Worm (Caenorhabditis elegans) whole organism, L1 larva: Measurements from ENCODE around the gene R02E4.3.

Experiments
- C16A3.4 ChIP-seq: fragments of 150-350 bp; optimal IDR thresholded peaks from 2 replicates; lab custom pipeline; 2014; ENCODE audit warnings: missing biosample characterization, missing genetic modification characterization
- aha-1 ChIP-seq: fragments of 150-350 bp; optimal IDR thresholded peaks from 2 replicates; lab custom pipeline; 2014; ENCODE audit warnings: missing biosample characterization, missing genetic modification characterization
- alr-1 ChIP-seq: fragments of 200-800 bp; sonication (Bioruptor generic); optimal IDR thresholded peaks from 2 replicates; lab custom pipeline; 2018; ENCODE audit warnings: borderline replicate concordance, mild to moderate bottlenecking, missing genetic modification characterization, missing compliant biosample characterization
- ama-1 ChIP-seq: fragments of 150-350 bp; optimal IDR thresholded peaks from 2 replicates; lab custom pipeline; 2014
- ceh-8 ChIP-seq: fragments of 200-800 bp; sonication (Bioruptor generic); optimal IDR thresholded peaks from 2 replicates; lab custom pipeline; 2018; ENCODE audit warnings: mild to moderate bottlenecking, missing genetic modification characterization, moderate library complexity, missing compliant biosample characterization
- ceh-90 ChIP-seq: sonication (generic microtip); optimal IDR thresholded peaks from 2 replicates; lab custom pipeline; 2016; ENCODE audit warnings: missing genetic modification characterization, missing compliant biosample characterization
- dsc-1 ChIP-seq: sonication (generic microtip); optimal IDR thresholded peaks from 2 replicates; lab custom pipeline; 2016; ENCODE audit warnings: mild to moderate bottlenecking, missing genetic modification characterization, missing compliant biosample characterization
- efl-1 ChIP-seq, 4 experiments: fragments of 150-350 bp; optimal IDR thresholded peaks in 3 of 4; peaks in 1 of 4; 1 replicate in 1 of 4; 2 replicates in 3 of 4; lab custom pipeline; 2014; ENCODE audit warnings: missing biosample characterization in 2 of 4, missing genetic modification characterization in 2 of 4, missing genetic modification reagents in 2 of 4
- egl-27 ChIP-seq, 2 experiments: fragments of 150-350 bp in 1 of 2; sonication (generic microtip); optimal IDR thresholded peaks; 3 replicates each; lab custom pipeline; 2017 to 2018; ENCODE audit warnings: missing biosample characterization in 2 of 2, missing genetic modification characterization in 2 of 2, missing genetic modification reagents in 2 of 2
- elt-2 ChIP-seq: sonication (generic microtip); optimal IDR thresholded peaks from 2 replicates; lab custom pipeline; 2016; ENCODE audit warnings: missing genetic modification characterization, mild to moderate bottlenecking, inconsistent platforms, missing compliant biosample characterization, missing genetic modification reagents
- elt-3 ChIP-seq, 6 experiments: fragments of 150-350 bp in 1 of 6; sonication (generic microtip); optimal IDR thresholded peaks; 2 replicates each; lab custom pipeline; 2017 to 2018; ENCODE audit warnings: missing biosample characterization in 6 of 6, missing genetic modification characterization in 6 of 6, inconsistent platforms in 1 of 6
- ets-5 ChIP-seq: fragments of 200-800 bp; sonication (Bioruptor generic); IDR thresholded peaks from 2 replicates; pipeline ENCODE4 v1.3.6; 2022; ENCODE audit warnings: missing genetic modification characterization, missing compliant biosample characterization
- fkh-8 ChIP-seq: sonication (generic microtip); optimal IDR thresholded peaks from 2 replicates; lab custom pipeline; 2016; ENCODE audit warnings: mild to moderate bottlenecking, missing genetic modification characterization, missing compliant biosample characterization
- fos-1 ChIP-seq: fragments of 150-350 bp; optimal IDR thresholded peaks from 2 replicates; lab custom pipeline; 2014; ENCODE audit warnings: missing biosample characterization, missing genetic modification characterization
- hlh-17 ChIP-seq: fragments of 200-800 bp; sonication (Bioruptor generic); optimal IDR thresholded peaks from 2 replicates; lab custom pipeline; 2018; ENCODE audit warnings: missing genetic modification characterization, mild to moderate bottlenecking, missing compliant biosample characterization, moderate library complexity, borderline replicate concordance
- hlh-4 ChIP-seq: sonication (generic microtip); optimal IDR thresholded peaks from 2 replicates; lab custom pipeline; 2016; ENCODE audit warnings: mild to moderate bottlenecking, missing genetic modification characterization, missing compliant biosample characterization
- lin-13 ChIP-seq: fragments of 150-350 bp; optimal IDR thresholded peaks from 2 replicates; lab custom pipeline; 2014; ENCODE audit warnings: missing biosample characterization, missing genetic modification reagents, missing genetic modification characterization
- lin-15B ChIP-seq: fragments of 150-350 bp; sonication (generic microtip); optimal IDR thresholded peaks from 3 replicates; lab custom pipeline; 2014; ENCODE audit warnings: missing biosample characterization, missing genetic modification characterization
- lin-39 ChIP-seq: fragments of 150-350 bp; optimal IDR thresholded peaks from 2 replicates; lab custom pipeline; 2014; ENCODE audit warnings: missing biosample characterization, missing genetic modification reagents, missing genetic modification characterization
- lsy-2 ChIP-seq, 2 experiments: fragments of 150-350 bp; optimal IDR thresholded peaks; 2 replicates each; lab custom pipeline; 2014; ENCODE audit warnings: missing biosample characterization in 2 of 2, missing genetic modification characterization in 2 of 2
- mab-9 ChIP-seq: fragments of 200-800 bp; sonication (Bioruptor generic); IDR thresholded peaks from 2 replicates; pipeline ENCODE4 v1.3.6; 2022; ENCODE audit warnings: missing genetic modification reagents, missing genetic modification characterization, missing compliant biosample characterization
- mdl-1 ChIP-seq, 2 experiments: fragments of 150-350 bp; optimal IDR thresholded peaks; 2 replicates each; lab custom pipeline; 2014 to 2017; ENCODE audit warnings: missing biosample characterization in 2 of 2, missing genetic modification characterization in 2 of 2, inconsistent platforms in 1 of 2
- mef-2 ChIP-seq: fragments of 150-350 bp; optimal IDR thresholded peaks from 2 replicates; lab custom pipeline; 2014; ENCODE audit warnings: missing biosample characterization, missing genetic modification characterization
- mep-1 ChIP-seq: fragments of 150-350 bp; optimal IDR thresholded peaks from 2 replicates; lab custom pipeline; 2014; ENCODE audit warnings: missing biosample characterization, missing genetic modification characterization
- nhr-11 ChIP-seq: fragments of 150-350 bp; optimal IDR thresholded peaks from 2 replicates; lab custom pipeline; 2014; ENCODE audit warnings: missing biosample characterization, missing genetic modification characterization
- nhr-19 ChIP-seq: fragments of 200-800 bp; sonication (Bioruptor generic); conservative IDR thresholded peaks from 2 replicates; pipeline ENCODE4 v1.3.6; 2022; ENCODE audit warnings: missing genetic modification characterization, missing compliant biosample characterization
- nhr-71 ChIP-seq: sonication (generic microtip); optimal IDR thresholded peaks from 2 replicates; lab custom pipeline; 2016; ENCODE audit warnings: mild to moderate bottlenecking, missing genetic modification characterization, moderate library complexity, missing compliant biosample characterization
- nhr-76 ChIP-seq: sonication (generic microtip); optimal IDR thresholded peaks from 2 replicates; lab custom pipeline; 2017; ENCODE audit warnings: missing biosample characterization, missing genetic modification characterization
- nhr-85 ChIP-seq: sonication (generic microtip); peaks from one replicate; lab custom pipeline; 2016; ENCODE audit warnings: missing genetic modification characterization, inconsistent platforms, missing compliant biosample characterization
- pag-3 ChIP-seq: sonication (generic microtip); optimal IDR thresholded peaks from 2 replicates; lab custom pipeline; 2017; ENCODE audit warnings: missing genetic modification characterization, mild to moderate bottlenecking, missing compliant biosample characterization, antibody characterized with exemption, borderline replicate concordance; ENCODE audit not compliant: insufficient read depth
- pqm-1 ChIP-seq: sonication (generic microtip); optimal IDR thresholded peaks from 3 replicates; lab custom pipeline; 2017; ENCODE audit warnings: missing biosample characterization, missing genetic modification characterization
- rnt-1 ChIP-seq: sonication (generic microtip); optimal IDR thresholded peaks from 2 replicates; lab custom pipeline; 2016; ENCODE audit warnings: mild to moderate bottlenecking, missing genetic modification characterization, moderate library complexity, missing compliant biosample characterization
- skn-1 ChIP-seq: fragments of 150-350 bp; optimal IDR thresholded peaks from 2 replicates; lab custom pipeline; 2014; ENCODE audit warnings: missing biosample characterization, missing genetic modification characterization
- snpc-4 ChIP-seq: fragments of 150-350 bp; optimal IDR thresholded peaks from 2 replicates; lab custom pipeline; 2014; ENCODE audit warnings: missing biosample characterization, missing genetic modification characterization
- sox-4 ChIP-seq: sonication (generic microtip); optimal IDR thresholded peaks from 2 replicates; lab custom pipeline; 2016; ENCODE audit warnings: missing genetic modification characterization, missing compliant biosample characterization
- sptf-1 ChIP-seq: fragments of 150-350 bp; optimal IDR thresholded peaks from 2 replicates; lab custom pipeline; 2014; ENCODE audit warnings: missing biosample characterization, missing genetic modification characterization
- swsn-7 ChIP-seq: sonication (generic microtip); optimal IDR thresholded peaks from 2 replicates; lab custom pipeline; 2016; ENCODE audit warnings: missing genetic modification characterization, missing compliant biosample characterization
- unc-130 ChIP-seq: fragments of 150-350 bp; optimal IDR thresholded peaks from 2 replicates; lab custom pipeline; 2017; ENCODE audit warnings: missing biosample characterization, missing genetic modification characterization, inconsistent platforms
- unc-62 ChIP-seq: fragments of 150-350 bp; optimal IDR thresholded peaks from 2 replicates; lab custom pipeline; 2014; ENCODE audit warnings: missing biosample characterization, missing genetic modification reagents, missing genetic modification characterization
- unc-98 ChIP-seq: fragments of 200-800 bp; sonication (Bioruptor generic); IDR thresholded peaks from 2 replicates; pipeline ENCODE4 v1.3.6; 2022; ENCODE audit warnings: missing genetic modification characterization, missing compliant biosample characterization
- vab-15 ChIP-seq: sonication (generic microtip); optimal IDR thresholded peaks from 2 replicates; lab custom pipeline; 2017; ENCODE audit warnings: missing genotype, mild to moderate bottlenecking, missing genetic modification characterization, missing compliant biosample characterization
- zag-1 ChIP-seq: fragments of 150-350 bp; optimal IDR thresholded peaks from 2 replicates; lab custom pipeline; 2014; ENCODE audit warnings: missing biosample characterization, missing genetic modification characterization
- zip-4 ChIP-seq: fragments of 200-800 bp; sonication (Bioruptor generic); optimal IDR thresholded peaks from 2 replicates; lab custom pipeline; 2018; ENCODE audit warnings: mild to moderate bottlenecking, missing genetic modification characterization, moderate library complexity, missing compliant biosample characterization
- ztf-4 ChIP-seq: fragments of 150-350 bp; optimal IDR thresholded peaks from 2 replicates; lab custom pipeline; 2014; ENCODE audit warnings: missing biosample characterization, missing genetic modification characterization

R02E4.3 gene

ce11 chrX:4143260-4144018 is 41.5 kb upstream of the R02E4.3 start (continued):
- TF ChIP-seq skn-1 (tag; lab: Kevin White, UChicago) (no peak), mep-1 (peak; percentile 50), hlh-17 (GFP tag; lab: Kevin White, UChicago) (no peak), vab-15 (tag; lab: Kevin White, UChicago) (no peak), aha-1 (tag; lab: Kevin White, UChicago) (no peak), lin-15B (no peak), lin-13 (GFP tag; lab: Kevin White, UChicago) (no peak)

ce11 chrX:4142648-4143259 is 40.8 kb upstream of the R02E4.3 start:
- TF ChIP-seq rnt-1 (tag; lab: Kevin White, UChicago) (peak; percentile 88), mab-9 (GFP tag; lab: Robert Waterston, UW) (peak; percentile 23; the same call in 1 of the 2 replicates), sox-4 (no peak), nhr-71 (peak; percentile 81), fkh-8 (tag; lab: Kevin White, UChicago) (peak; percentile 60), dsc-1 (tag; lab: Kevin White, UChicago) (peak; percentile 15), efl-1 (optimal IDR thresholded peaks at IDR 0.05; lab: Kevin White, UChicago) (peak in 1 of 2 experiments; percentile 14), efl-1 (GFP tag; optimal IDR thresholded peaks at IDR 0.05 in 1 of 2; lab: Kevin White, UChicago) (peak in 1 of 2 experiments; percentile 93), lsy-2 (tag; optimal IDR thresholded peaks at IDR 0.05; lab: Kevin White, UChicago) (peak; percentile 33 to 37), unc-130 (tag; lab: Kevin White, UChicago) (peak; percentile 65), alr-1 (no peak), swsn-7 (tag; lab: Kevin White, UChicago) (peak; percentile 20), ceh-90 (tag; lab: Kevin White, UChicago) (no peak), nhr-85 (tag; lab: Kevin White, UChicago) (peak; percentile 73), egl-27 (tag; optimal IDR thresholded peaks at IDR 0.05; lab: Kevin White, UChicago) (no peak), mdl-1 (tag; optimal IDR thresholded peaks at IDR 0.05; lab: Kevin White, UChicago) (peak in 1 of 2 experiments; percentile 44), skn-1 (tag; lab: Kevin White, UChicago) (no peak), lin-13 (GFP tag; lab: Kevin White, UChicago) (peak; percentile 60), aha-1 (tag; lab: Kevin White, UChicago) (peak; percentile 67), nhr-19 (GFP tag; lab: Robert Waterston, UW) (peak; percentile 68), pqm-1 (tag; lab: Kevin White, UChicago) (no peak), unc-98 (GFP tag; lab: Robert Waterston, UW) (0 out of 2 replicates have a peak, but pooled peaks have one; percentile 31), lin-39 (tag; lab: Kevin White, UChicago) (peak; percentile 21), snpc-4 (no peak), nhr-11 (tag; lab: Kevin White, UChicago) (no peak), mep-1 (peak; percentile 77), ztf-4 (tag; lab: Kevin White, UChicago) (peak; percentile 87), elt-2 (tag; lab: Kevin White, UChicago) (peak; percentile 63)

- TF ChIP-seq sptf-1 (tag; lab: Kevin White, UChicago), result no peak
- TF ChIP-seq fos-1 (tag; lab: Kevin White, UChicago), result no peak
- no peak for TF ChIP-seq nhr-76 (tag; lab: Kevin White, UChicago)
- no peak for TF ChIP-seq ets-5 (GFP tag; lab: Robert Waterston, UW)
- TF ChIP-seq skn-1 (tag; lab: Kevin White, UChicago), result peak; percentile 75
- TF ChIP-seq egl-27 (tag; optimal IDR thresholded peaks at IDR 0.05; lab: Kevin White, UChicago), result no peak
- TF ChIP-seq pag-3, result peak; percentile 59
- TF ChIP-seq hlh-17 (GFP tag; lab: Kevin White, UChicago), result peak; percentile 19
- TF ChIP-seq lin-15B, result no peak
- TF ChIP-seq zag-1 (tag; lab: Kevin White, UChicago), result peak; percentile 32
- peak; percentile 39 to 47 for TF ChIP-seq efl-1 (optimal IDR thresholded peaks at IDR 0.05; lab: Kevin White, UChicago)
- peak; percentile 19 to 95 for TF ChIP-seq efl-1 (GFP tag; optimal IDR thresholded peaks at IDR 0.05 in 1 of 2; lab: Kevin White, UChicago)
- TF ChIP-seq fkh-8 (tag; lab: Kevin White, UChicago), result peak; percentile 80
- peak; percentile 68 for TF ChIP-seq unc-98 (GFP tag; lab: Robert Waterston, UW)
- TF ChIP-seq ceh-8 (GFP tag; lab: Kevin White, UChicago), result peak; percentile 35
- peak; percentile 96 for TF ChIP-seq nhr-19 (GFP tag; lab: Robert Waterston, UW)
- no peak for TF ChIP-seq alr-1
- TF ChIP-seq zip-4 (GFP tag; lab: Kevin White, UChicago), result peak; percentile 80
- peak; percentile 77 for TF ChIP-seq mef-2 (tag; lab: Kevin White, UChicago)
- TF ChIP-seq unc-62 (GFP tag; lab: Kevin White, UChicago), result no peak
- TF ChIP-seq hlh-4 (tag; lab: Kevin White, UChicago), result peak; percentile 40
- TF ChIP-seq C16A3.4, result peak; percentile 55
- no peak for TF ChIP-seq ama-1 (lab: Kevin White, UChicago)
- TF ChIP-seq elt-3 (tag; optimal IDR thresholded peaks at IDR 0.05; lab: Kevin White, UChicago), result peak in 2 of 6 experiments; percentile 72 to 75
Measured at ce11 chrX:4142202-4142601, 40.3 kb upstream of the R02E4.3 start.
